Fruit fly (Drosophila melanogaster): ENCODE measurements around the gene CG10561.
A peak's percentile ranks its signal among the peaks of the same experiment; 100 is the strongest.

CG10561 gene

dm6 chr2L:19131905-19132402, 17.8 kb downstream of the CG10561 start, which contains the start of the genes AsnRS and DCTN6-p27 (continued):
- TF ChIP-seq Nf-YA (GFP tag; IDR thresholded peaks at IDR 0.05) (no peak; the same call in 1 of the 2 replicates), Trl (optimal IDR thresholded peaks at IDR 0.05) (no peak), Trl (GFP tag; optimal IDR thresholded peaks at IDR 0.05) (peak; percentile 57), CG16815 (GFP tag; optimal IDR thresholded peaks at IDR 0.05) (peak; percentile 41), Atf-2 (GFP tag; optimal IDR thresholded peaks at IDR 0.05) (peak; percentile 37), ind (GFP tag; optimal IDR thresholded peaks at IDR 0.05) (peak; percentile 79), Hmr (GFP tag; optimal IDR thresholded peaks at IDR 0.05) (peak; percentile 66), CG14441 (GFP tag; IDR thresholded peaks at IDR 0.05) (peak; percentile 50), CG34376 (GFP tag; optimal IDR thresholded peaks at IDR 0.05) (peak; percentile 46), pho (GFP tag; optimal IDR thresholded peaks at IDR 0.05) (peak; percentile 55), her (GFP tag; optimal IDR thresholded peaks at IDR 0.05) (peak; percentile 50), CG2875 (GFP tag; optimal IDR thresholded peaks at IDR 0.05) (peak; percentile 34), CG13775 (GFP tag; optimal IDR thresholded peaks at IDR 0.05) (peak; percentile 79), CG4854 (GFP tag; optimal IDR thresholded peaks at IDR 0.05) (peak; percentile 62), pita (GFP tag; optimal IDR thresholded peaks at IDR 0.05) (no peak), pfk (GFP tag; optimal IDR thresholded peaks at IDR 0.05) (peak; percentile 8), lab (GFP tag; optimal IDR thresholded peaks at IDR 0.05) (no peak), HLH54F (GFP tag; optimal IDR thresholded peaks at IDR 0.05) (peak; percentile 67), ap (GFP tag; IDR thresholded peaks at IDR 0.05) (no peak; the same call in 1 of the 2 replicates), onecut (GFP tag; IDR thresholded peaks at IDR 0.05) (peak; percentile 48; the same call in 1 of the 2 replicates), hbn (GFP tag; IDR thresholded peaks at IDR 0.05; ENCODE audit: partially characterized antibody) (peak; percentile 63), CG4328 (GFP tag; optimal IDR thresholded peaks at IDR 0.05) (peak; percentile 51), CG11695 (GFP tag; IDR thresholded peaks at IDR 0.05) (peak; percentile 60; the same call in 1 of the 3 replicates), Blimp-1 (GFP tag; optimal IDR thresholded peaks at IDR 0.05) (no peak), CG13123 (GFP tag; optimal IDR thresholded peaks at IDR 0.05) (peak; percentile 62), ara (GFP tag; IDR thresholded peaks at IDR 0.05) (peak; percentile 18; the same call in 1 of the 2 replicates), kni (GFP tag; optimal IDR thresholded peaks at IDR 0.05) (peak; percentile 74), crp (GFP tag; optimal IDR thresholded peaks at IDR 0.05) (peak in 1 of 2 experiments; percentile 24), CG6791 (GFP tag; IDR thresholded peaks at IDR 0.05; ENCODE audit: partially characterized antibody) (peak; percentile 66), CG31441 (GFP tag; IDR thresholded peaks at IDR 0.05) (peak; percentile 70), chm (GFP tag; IDR thresholded peaks at IDR 0.05) (no peak), da (GFP tag; optimal IDR thresholded peaks at IDR 0.05) (peak; percentile 3), TFAM (GFP tag; optimal IDR thresholded peaks at IDR 0.05) (no peak), trh (GFP tag; optimal IDR thresholded peaks at IDR 0.05) (peak; percentile 40), CG6813 (GFP tag; optimal IDR thresholded peaks at IDR 0.05) (no peak), CG2712 (tag; optimal IDR thresholded peaks at IDR 0.05) (peak; percentile 62), CG10147 (GFP tag; optimal IDR thresholded peaks at IDR 0.05) (peak; percentile 42), CG17612 (GFP tag; IDR thresholded peaks at IDR 0.05) (no peak), CG4617 (GFP tag; optimal IDR thresholded peaks at IDR 0.05; ENCODE audit: borderline replicate concordance) (peak; percentile 76), psq (GFP tag; optimal IDR thresholded peaks at IDR 0.05) (peak; percentile 46), CG13287 (GFP tag; IDR thresholded peaks at IDR 0.05; ENCODE audit: partially characterized antibody) (peak; percentile 80), Atf3 (GFP tag; optimal IDR thresholded peaks at IDR 0.05) (peak; percentile 8), nom (GFP tag; optimal IDR thresholded peaks at IDR 0.05) (peak; percentile 18), tio (GFP tag; optimal IDR thresholded peaks at IDR 0.05) (no peak), tna (GFP tag; IDR thresholded peaks at IDR 0.05; ENCODE audit: partially characterized antibody) (no peak; the same call in 1 of the 2 replicates), CG8281 (tag; optimal IDR thresholded peaks at IDR 0.05) (peak; percentile 8), CG11085 (GFP tag; IDR thresholded peaks at IDR 0.05) (0 out of 2 replicates have a peak, but pooled peaks have one; percentile 36), cad (GFP tag; optimal IDR thresholded peaks at IDR 0.05) (no peak), CG7271 (tag; optimal IDR thresholded peaks at IDR 0.05) (no peak)

Data from whole organism, embryonic.